Fruit fly (Drosophila melanogaster): ENCODE measurements around the gene CG33658.

Gene CG33658

DNA sequence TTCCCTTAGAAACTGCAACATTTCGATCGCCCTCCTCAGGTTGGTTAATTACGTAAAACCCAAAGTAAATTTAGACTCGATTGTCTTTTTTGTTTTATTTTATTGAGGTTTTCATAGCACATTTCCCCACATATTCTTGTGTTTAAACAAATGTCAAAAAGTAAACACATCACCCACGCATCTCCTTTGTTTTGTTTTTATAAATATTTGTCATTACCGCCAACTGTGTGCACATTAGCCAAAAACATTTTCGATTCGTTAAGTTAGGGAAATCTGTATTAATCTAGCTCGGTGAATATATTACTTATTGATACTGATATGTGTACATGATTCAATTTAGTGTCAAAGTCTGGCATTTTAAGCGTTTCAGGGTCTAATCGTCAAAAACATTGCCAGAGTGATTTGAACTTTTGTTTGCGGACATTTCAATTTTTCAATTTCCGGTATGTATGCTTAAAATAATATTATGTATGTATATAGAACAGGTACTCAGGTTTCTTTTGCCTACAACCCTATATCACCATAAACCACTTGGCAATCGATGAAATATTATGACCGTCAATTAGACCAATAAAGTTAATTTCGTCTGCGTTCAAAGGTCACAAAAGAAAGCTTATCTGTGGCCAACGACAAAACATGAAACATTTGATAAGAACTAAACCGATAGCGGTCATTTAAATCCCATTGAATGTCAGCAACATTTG, 31.2 kb downstream of the CG33658 start (continued):
- TF ChIP-seq Hr78 (GFP tag; optimal IDR thresholded peaks at IDR 0.05) (peak in 1 of 2 experiments; percentile 33), CG6765 (GFP tag; optimal IDR thresholded peaks at IDR 0.05) (peak; percentile 69), CG1529 (GFP tag; optimal IDR thresholded peaks at IDR 0.05) (peak; percentile 39), PHDP (tag; optimal IDR thresholded peaks at IDR 0.05) (peak; percentile 67), scrt (GFP tag; optimal IDR thresholded peaks at IDR 0.05) (no peak), row (GFP tag; IDR thresholded peaks at IDR 0.05) (0 out of 3 replicates have a peak, but pooled peaks have one; percentile 7), CG8478 (optimal IDR thresholded peaks at IDR 0.05) (no peak), dan (GFP tag; IDR thresholded peaks at IDR 0.05) (no peak), CG15011 (GFP tag; optimal IDR thresholded peaks at IDR 0.05) (peak; percentile 59), TFAM (GFP tag; optimal IDR thresholded peaks at IDR 0.05) (no peak), CG30020 (tag; optimal IDR thresholded peaks at IDR 0.05) (no peak), gfzf (GFP tag; optimal IDR thresholded peaks at IDR 0.05) (no peak), nom (GFP tag; optimal IDR thresholded peaks at IDR 0.05) (no peak), trh (GFP tag; optimal IDR thresholded peaks at IDR 0.05) (peak; percentile 16), MTF-1 (GFP tag; optimal IDR thresholded peaks at IDR 0.05; ENCODE audit: borderline replicate concordance) (peak; percentile 54), CG7987 (GFP tag; optimal IDR thresholded peaks at IDR 0.05) (peak; percentile 71), E2f1 (GFP tag; IDR thresholded peaks at IDR 0.05) (no peak), CG4730 (GFP tag; IDR thresholded peaks at IDR 0.05) (no peak), CG2116 (GFP tag; optimal IDR thresholded peaks at IDR 0.05) (peak; percentile 15), hkb (optimal IDR thresholded peaks at IDR 0.05) (no peak), hkb (GFP tag; IDR thresholded peaks at IDR 0.05) (peak; percentile 33; the same call in 1 of the 2 replicates), CG11723 (GFP tag; optimal IDR thresholded peaks at IDR 0.05) (no peak), CG10431 (GFP tag; optimal IDR thresholded peaks at IDR 0.05) (peak; percentile 44), dmrt99B (tag; optimal IDR thresholded peaks at IDR 0.05) (no peak), bsh (GFP tag; optimal IDR thresholded peaks at IDR 0.05) (peak in 1 of 2 experiments; percentile 59), Scr (GFP tag; IDR thresholded peaks at IDR 0.05; ENCODE audit: partially characterized antibody) (no peak), CG3995 (GFP tag; optimal IDR thresholded peaks at IDR 0.05) (no peak), ftz-f1 (GFP tag; optimal IDR thresholded peaks at IDR 0.05) (no peak), CG8924 (tag; optimal IDR thresholded peaks at IDR 0.05) (peak; percentile 16), HHEX (GFP tag; optimal IDR thresholded peaks at IDR 0.05) (peak; percentile 67), CG2875 (GFP tag; optimal IDR thresholded peaks at IDR 0.05) (peak; percentile 70), chinmo (GFP tag; IDR thresholded peaks at IDR 0.05; ENCODE audit: partially characterized antibody) (0 out of 4 replicates have a peak, but pooled peaks have one; percentile 21), CG34376 (GFP tag; optimal IDR thresholded peaks at IDR 0.05) (peak; percentile 83), ERR (GFP tag; optimal IDR thresholded peaks at IDR 0.05) (no peak), ab (GFP tag; optimal IDR thresholded peaks at IDR 0.05) (no peak), Camta (GFP tag; optimal IDR thresholded peaks at IDR 0.05) (peak; percentile 19), Hmx (GFP tag; optimal IDR thresholded peaks at IDR 0.05) (no peak), CG2202 (tag; optimal IDR thresholded peaks at IDR 0.05) (peak; percentile 53), CG31365 (tag; optimal IDR thresholded peaks at IDR 0.05) (peak; percentile 45), chif (GFP tag; optimal IDR thresholded peaks at IDR 0.05) (peak in 1 of 2 experiments; percentile 14), Lhr (GFP tag; optimal IDR thresholded peaks at IDR 0.05) (no peak), CG12744 (GFP tag; optimal IDR thresholded peaks at IDR 0.05) (peak; percentile 10), rib (GFP tag; IDR thresholded peaks at IDR 0.05) (0 out of 2 replicates have a peak, but pooled peaks have one; percentile 12), Atf3 (GFP tag; optimal IDR thresholded peaks at IDR 0.05) (no peak), Dfd (GFP tag; optimal IDR thresholded peaks at IDR 0.05) (no peak), CG33213 (GFP tag; optimal IDR thresholded peaks at IDR 0.05) (peak; percentile 41), Opbp (GFP tag; IDR thresholded peaks at IDR 0.05; ENCODE audit: partially characterized antibody) (no peak), Meics (GFP tag; optimal IDR thresholded peaks at IDR 0.05) (no peak), Atf-2 (GFP tag; optimal IDR thresholded peaks at IDR 0.05) (no peak)
